Worm (Caenorhabditis elegans): ENCODE data around the gene F37C4.4.

DNA sequence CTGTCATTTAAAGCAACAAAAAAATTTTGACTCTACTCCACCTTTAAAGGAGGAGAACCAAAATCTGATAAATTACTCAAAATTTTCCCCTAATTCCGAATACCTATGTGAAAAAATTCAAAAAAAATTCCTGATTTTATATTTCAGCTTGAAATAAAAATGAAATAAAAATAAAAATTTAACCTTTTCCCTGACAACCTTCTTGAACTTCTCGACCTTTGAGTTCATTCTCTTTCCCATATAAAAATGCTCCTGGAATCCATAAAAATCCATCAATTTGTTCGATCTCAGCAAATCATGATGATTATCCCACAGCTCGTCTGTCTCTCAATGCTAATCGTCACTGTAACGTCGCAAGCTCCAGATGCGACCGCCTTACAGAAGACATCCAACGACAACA lies 35.8 kb downstream of the F37C4.4 start, which contains the start of gene F56D6.6:
- TF ChIP-seq dao-5 (tag; optimal IDR thresholded peaks at IDR 0.05) (no peak), him-1 (tag; optimal IDR thresholded peaks at IDR 0.05) (no peak), W03F9.2 (tag; optimal IDR thresholded peaks at IDR 0.05) (no peak)

Data from whole organism, L4/young adult.